Worm (Caenorhabditis elegans): ENCODE measurements around the gene Y66D12A.10.
"Not testable (repeated sequence)": the region's sequence is repeated elsewhere in the genome, so short reads cannot be mapped to it uniquely, and the experiment has no call there.

DNA sequence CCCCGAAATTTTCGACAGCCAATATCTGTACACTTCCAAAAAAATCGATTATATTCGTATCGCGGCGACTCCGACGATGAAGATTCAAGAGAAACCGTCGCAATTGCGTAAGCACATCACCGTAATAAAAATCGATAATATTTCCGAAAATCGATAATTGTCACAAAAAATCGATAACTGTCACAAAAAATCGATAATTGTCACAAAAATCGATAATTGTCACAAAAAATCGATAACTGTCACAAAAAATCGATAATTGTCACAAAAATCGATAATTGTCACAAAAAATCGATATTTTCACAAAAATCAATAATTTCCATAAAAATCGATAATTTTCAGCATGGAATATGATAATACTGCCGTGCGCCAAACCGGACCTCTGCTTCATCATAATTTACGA lies 48.7 kb downstream of the Y66D12A.10 start:
- TF ChIP-seq ztf-23 (GFP tag; IDR thresholded peaks at IDR 0.05); klf-2 (GFP tag; conservative IDR thresholded peaks at IDR 0.05); flt-1 (GFP tag; IDR thresholded peaks at IDR 0.05); cog-1 (tag; optimal IDR thresholded peaks at IDR 0.05); ref-1 (GFP tag; conservative IDR thresholded peaks at IDR 0.05); tab-1 (GFP tag; IDR thresholded peaks at IDR 0.05): not testable (repeated sequence)
- TF ChIP-seq T22C8.4 (GFP tag; IDR thresholded peaks at IDR 0.05) = peak; percentile 99

Data from whole organism, midembryonic.